Worm (Caenorhabditis elegans) whole organism, midembryonic: ENCODE measurements around the gene srt-74.
"Not testable (repeated sequence)": the region's sequence is repeated elsewhere in the genome, so short reads cannot be mapped to it uniquely, and the experiment has no call there.

ENCODE experiments used
- T22C8.4 ChIP-seq: fragments of 200-800 bp; sonication (Bioruptor generic); IDR thresholded peaks from 2 replicates; pipeline ENCODE4 v1.3.6; 2022; ENCODE audit warnings: missing genetic modification characterization, missing compliant biosample characterization
- cog-1 ChIP-seq: sonication (generic microtip); optimal IDR thresholded peaks from 2 replicates; lab custom pipeline; 2016; ENCODE audit warnings: missing genetic modification characterization, missing compliant biosample characterization
- flt-1 ChIP-seq: fragments of 200-800 bp; sonication (Bioruptor generic); IDR thresholded peaks from 2 replicates; pipeline ENCODE4 v1.3.6; 2022; ENCODE audit warnings: missing genetic modification characterization, missing compliant biosample characterization
- klf-2 ChIP-seq: fragments of 200-800 bp; sonication (Bioruptor generic); conservative IDR thresholded peaks from 2 replicates; pipeline ENCODE4 v1.3.6; 2022; ENCODE audit warnings: missing genetic modification reagents, missing genetic modification characterization, missing compliant biosample characterization
- med-1 ChIP-seq: sonication (generic microtip); optimal IDR thresholded peaks from 2 replicates; lab custom pipeline; 2017; ENCODE audit warnings: missing genetic modification characterization, mild to moderate bottlenecking, missing compliant biosample characterization, antibody characterized with exemption, missing genetic modification reagents; ENCODE audit not compliant: insufficient read depth
- ref-1 ChIP-seq: fragments of 200-800 bp; sonication (Bioruptor generic); conservative IDR thresholded peaks from 2 replicates; pipeline ENCODE4 v1.3.6; 2022; ENCODE audit warnings: missing genetic modification reagents, missing genetic modification characterization, missing compliant biosample characterization
- tab-1 ChIP-seq: fragments of 200-800 bp; sonication (Bioruptor generic); IDR thresholded peaks from 2 replicates; pipeline ENCODE4 v1.3.6; 2022; ENCODE audit warnings: missing genetic modification characterization, missing compliant biosample characterization
- ztf-23 ChIP-seq: fragments of 200-800 bp; sonication (Bioruptor generic); IDR thresholded peaks from 2 replicates; pipeline ENCODE4 v1.3.6; 2022; ENCODE audit warnings: missing genetic modification reagents, missing genetic modification characterization, missing compliant biosample characterization
- ztf-29 ChIP-seq: fragments of 200-800 bp; sonication (Bioruptor generic); IDR thresholded peaks from 2 replicates; pipeline ENCODE4 v1.3.6; 2022; ENCODE audit warnings: missing genetic modification reagents, missing genetic modification characterization, missing compliant biosample characterization

The srt-74 gene

DNA sequence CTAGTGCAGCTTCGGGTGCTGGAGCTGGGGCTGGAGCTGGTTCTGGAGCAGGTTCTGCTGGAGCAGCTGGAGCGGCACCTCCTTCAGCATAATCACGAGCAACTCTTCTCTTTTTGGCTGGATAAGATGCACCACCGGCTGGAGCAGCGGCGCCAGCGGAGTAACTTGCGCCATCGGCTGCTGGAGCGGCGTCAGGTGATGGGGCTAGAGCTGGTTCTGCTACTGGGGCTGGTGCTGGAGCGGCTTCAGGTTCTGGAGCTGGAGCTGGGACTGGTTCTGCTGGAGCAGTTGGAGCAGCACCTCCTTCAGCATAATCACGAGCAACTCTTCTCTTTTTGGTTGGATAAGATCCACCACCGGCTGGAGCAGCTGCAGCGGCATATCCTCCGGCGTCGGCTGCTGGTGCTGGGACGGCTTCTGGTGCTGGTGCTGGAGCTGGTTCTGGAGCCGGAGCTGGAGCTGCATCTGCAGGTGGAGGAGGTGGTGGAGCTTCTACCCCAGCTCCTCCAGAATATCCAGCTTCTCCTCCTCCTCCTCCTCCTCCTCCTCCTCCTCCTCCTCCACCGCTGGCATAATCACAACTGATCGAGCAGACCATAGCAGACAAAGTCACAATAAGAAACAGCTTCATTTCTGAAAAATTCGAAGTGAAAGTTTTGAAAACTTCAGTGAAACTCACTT is 37.1 kb upstream of the srt-74 start, which contains the start of gene F47B8.13:
Gene F47B8.13, minus strand, starts transcription at position 631 of the 681 bp plus-strand sequence.
- TF ChIP-seq ref-1 (GFP tag; lab: Robert Waterston, UW), result no peak
- TF ChIP-seq ztf-23 (GFP tag; lab: Robert Waterston, UW), result no peak
- no peak for TF ChIP-seq cog-1 (tag; lab: Kevin White, UChicago)
- no peak for TF ChIP-seq klf-2 (GFP tag; lab: Robert Waterston, UW)
- TF ChIP-seq med-1 (GFP tag; lab: Kevin White, UChicago), result no peak

DNA sequence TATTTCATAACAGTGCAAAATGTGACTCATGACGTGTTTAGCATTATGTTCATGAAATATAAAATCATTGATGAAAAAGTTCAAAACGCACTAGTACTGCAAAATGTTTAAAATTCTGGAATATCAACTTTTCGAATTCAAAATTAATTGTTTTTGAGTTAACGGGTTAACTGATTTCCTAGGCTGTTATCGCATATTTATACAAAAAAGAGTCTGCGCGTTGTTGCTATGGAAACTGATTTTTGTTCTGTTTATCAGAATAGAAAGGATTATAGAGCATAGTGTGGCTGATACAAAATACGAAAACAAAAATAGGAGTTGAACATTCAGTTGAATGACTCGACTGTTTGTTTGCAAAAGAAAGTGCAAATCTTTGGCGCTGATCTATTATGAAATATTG is 35.5 kb upstream of the srt-74 start:
- TF ChIP-seq klf-2 (GFP tag; lab: Robert Waterston, UW), result no peak
- no peak for TF ChIP-seq ref-1 (GFP tag; lab: Robert Waterston, UW)
- TF ChIP-seq tab-1 (GFP tag; lab: Robert Waterston, UW), result no peak
- no peak for TF ChIP-seq ztf-23 (GFP tag; lab: Robert Waterston, UW)
- TF ChIP-seq T22C8.4 (GFP tag; lab: Robert Waterston, UW), result no peak
- no peak for TF ChIP-seq cog-1 (tag; lab: Kevin White, UChicago)
- no peak for TF ChIP-seq med-1 (GFP tag; lab: Kevin White, UChicago)
- TF ChIP-seq flt-1 (GFP tag; lab: Robert Waterston, UW), result no peak
- TF ChIP-seq ztf-29 (GFP tag; lab: Robert Waterston, UW), result no peak

ce11 chrV:14317204-14317603 is 35.1 kb upstream of the srt-74 start:
- TF ChIP-seq cog-1 (tag; lab: Kevin White, UChicago) (no peak), tab-1 (GFP tag; lab: Robert Waterston, UW) (no peak), ref-1 (GFP tag; lab: Robert Waterston, UW) (no peak), med-1 (GFP tag; lab: Kevin White, UChicago) (no peak), ztf-29 (GFP tag; lab: Robert Waterston, UW) (no peak), ztf-23 (GFP tag; lab: Robert Waterston, UW) (no peak), klf-2 (GFP tag; lab: Robert Waterston, UW) (no peak), T22C8.4 (GFP tag; lab: Robert Waterston, UW) (no peak), flt-1 (GFP tag; lab: Robert Waterston, UW) (no peak)

DNA sequence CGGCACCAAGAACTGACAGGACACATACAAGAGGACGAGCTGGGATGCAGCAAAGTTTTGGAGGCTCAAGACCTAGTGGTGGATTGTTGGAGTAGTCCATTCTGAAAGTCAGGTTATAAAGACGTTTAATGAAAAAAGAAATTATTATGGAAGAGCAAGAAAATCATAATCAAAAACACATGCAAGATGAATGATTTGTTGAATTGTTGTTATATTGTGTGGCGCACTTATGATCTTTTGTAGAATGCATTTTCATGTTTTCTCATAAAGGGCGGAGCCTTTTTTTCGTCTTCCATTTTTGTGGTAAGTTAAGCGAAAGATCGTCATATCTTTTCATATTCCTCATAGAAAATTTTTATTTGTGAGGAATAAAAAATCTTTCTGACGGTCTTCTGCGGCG is 34.4 kb upstream of the srt-74 start, which contains the start of gene F47B8.2:
Gene F47B8.2, minus strand, starts transcription at position 101 of the 400 bp plus-strand sequence.
- TF ChIP-seq flt-1 (GFP tag; lab: Robert Waterston, UW) (no peak), tab-1 (GFP tag; lab: Robert Waterston, UW) (no peak), ztf-23 (GFP tag; lab: Robert Waterston, UW) (no peak), ref-1 (GFP tag; lab: Robert Waterston, UW) (no peak), cog-1 (tag; lab: Kevin White, UChicago) (no peak), ztf-29 (GFP tag; lab: Robert Waterston, UW) (no peak), T22C8.4 (GFP tag; lab: Robert Waterston, UW) (no peak), klf-2 (GFP tag; lab: Robert Waterston, UW) (no peak), med-1 (GFP tag; lab: Kevin White, UChicago) (no peak)

- TF ChIP-seq ref-1 (GFP tag; lab: Robert Waterston, UW) (no peak), T22C8.4 (GFP tag; lab: Robert Waterston, UW) (no peak), tab-1 (GFP tag; lab: Robert Waterston, UW) (no peak)
Measured at ce11 chrV:14314236-14314635, 32.1 kb upstream of the srt-74 start, which contains the start of gene F47B8.1. F47B8.1 (minus strand) TSS chrV:14314336.

DNA sequence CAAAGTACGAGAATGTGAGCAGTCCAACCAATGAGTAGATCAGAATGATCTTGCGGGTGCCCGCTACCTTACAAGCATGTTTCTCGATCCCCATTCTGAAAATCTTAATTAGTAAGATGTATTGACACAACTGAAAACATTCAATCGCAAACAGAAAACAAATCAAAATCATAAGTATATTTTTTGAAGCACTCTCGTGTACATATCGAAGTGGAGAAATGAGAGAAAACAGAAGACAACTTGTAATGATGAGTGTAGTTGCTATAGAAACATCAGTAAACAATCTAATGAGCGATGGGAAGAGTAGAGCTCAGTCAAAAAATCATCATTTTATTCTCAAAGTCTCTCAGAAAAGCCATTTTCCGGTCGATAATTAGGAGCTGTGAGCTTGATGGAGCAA is 30.6 kb upstream of the srt-74 start, which contains the start of gene F14D7.8:
Gene F14D7.8, minus strand, starts transcription at position 101 of the 400 bp plus-strand sequence.
- no peak for TF ChIP-seq cog-1 (tag; lab: Kevin White, UChicago)
- no peak for TF ChIP-seq tab-1 (GFP tag; lab: Robert Waterston, UW)
- no peak for TF ChIP-seq med-1 (GFP tag; lab: Kevin White, UChicago)
- TF ChIP-seq ref-1 (GFP tag; lab: Robert Waterston, UW), result no peak
- TF ChIP-seq ztf-29 (GFP tag; lab: Robert Waterston, UW), result no peak
- no peak for TF ChIP-seq T22C8.4 (GFP tag; lab: Robert Waterston, UW)
- TF ChIP-seq ztf-23 (GFP tag; lab: Robert Waterston, UW), result no peak
- TF ChIP-seq klf-2 (GFP tag; lab: Robert Waterston, UW), result no peak
- TF ChIP-seq flt-1 (GFP tag; lab: Robert Waterston, UW), result no peak

- TF ChIP-seq ztf-29 (GFP tag; lab: Robert Waterston, UW) (no peak), flt-1 (GFP tag; lab: Robert Waterston, UW) (no peak), med-1 (GFP tag; lab: Kevin White, UChicago) (no peak), ztf-23 (GFP tag; lab: Robert Waterston, UW) (no peak), ref-1 (GFP tag; lab: Robert Waterston, UW) (no peak), T22C8.4 (GFP tag; lab: Robert Waterston, UW) (no peak), klf-2 (GFP tag; lab: Robert Waterston, UW) (no peak), tab-1 (GFP tag; lab: Robert Waterston, UW) (no peak), cog-1 (tag; lab: Kevin White, UChicago) (no peak)
Measured at ce11 chrV:14311115-14311514, 29.0 kb upstream of the srt-74 start, which contains the start of gene ddn-3. ddn-3 (minus strand) TSS chrV:14311215.

DNA sequence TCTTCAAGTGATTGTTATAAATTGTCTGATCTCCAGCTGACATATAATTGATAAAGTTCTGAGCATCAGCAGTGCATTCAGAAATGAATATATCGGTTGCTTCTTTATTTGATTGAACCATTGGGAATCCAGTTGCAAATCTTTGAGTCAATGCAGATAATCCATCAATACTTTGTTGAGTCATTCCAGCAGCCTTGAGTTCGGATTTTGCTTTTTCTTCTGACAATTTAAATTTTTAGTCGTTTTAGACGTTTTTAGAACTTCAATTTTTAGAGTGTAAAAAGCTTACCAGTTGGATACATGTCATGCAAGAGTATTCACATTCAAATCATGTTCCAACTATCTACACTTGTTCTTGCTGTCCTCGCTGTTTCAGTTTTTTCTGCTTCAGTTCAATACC is 27.5 kb upstream of the srt-74 start, which contains the start of gene F14D7.14:
Gene F14D7.14, plus strand, starts transcription at position 301 of the 400 bp plus-strand sequence.
- not testable (repeated sequence) for TF ChIP-seq cog-1 (tag; lab: Kevin White, UChicago); ztf-23 (GFP tag; lab: Robert Waterston, UW); flt-1 (GFP tag; lab: Robert Waterston, UW)

ce11 chrV:14308164-14308563 is 26.0 kb upstream of the srt-74 start, which contains the start of gene spig-5:
spig-5 (plus strand) TSS chrV:14308464.
- TF ChIP-seq ref-1, T22C8.4, klf-2 (GFP tag; lab: Robert Waterston, UW): not testable (repeated sequence)
